Worm (Caenorhabditis elegans) whole organism, mixed stage, embryonic: ENCODE results near the gene nspb-10.

Source experiments
- blmp-1 ChIP-seq: fragments of 150-350 bp; optimal IDR thresholded peaks from 2 replicates; lab custom pipeline; 2014; ENCODE audit warnings: missing biosample characterization, missing genetic modification characterization
- flh-1 ChIP-seq: fragments of 200-800 bp; sonication (Bioruptor generic); optimal IDR thresholded peaks from 2 replicates; lab custom pipeline; 2018; ENCODE audit warnings: mild to moderate bottlenecking, missing genetic modification characterization, moderate library complexity, missing compliant biosample characterization
- ham-2 ChIP-seq: fragments of 200-800 bp; sonication (Bioruptor generic); optimal IDR thresholded peaks from 2 replicates; lab custom pipeline; 2018; ENCODE audit warnings: mild to moderate bottlenecking, missing genetic modification characterization, missing compliant biosample characterization
- lsy-2 ChIP-seq: fragments of 150-350 bp; optimal IDR thresholded peaks from 2 replicates; lab custom pipeline; 2014; ENCODE audit warnings: missing biosample characterization, missing genetic modification characterization
- nhr-12 ChIP-seq: fragments of 150-350 bp; optimal IDR thresholded peaks from 2 replicates; lab custom pipeline; 2014; ENCODE audit warnings: missing biosample characterization, missing genetic modification characterization
- nhr-237 ChIP-seq: fragments of 150-350 bp; optimal IDR thresholded peaks from 2 replicates; lab custom pipeline; 2014; ENCODE audit warnings: missing biosample characterization, missing genetic modification characterization
- nhr-28 ChIP-seq: fragments of 150-350 bp; optimal IDR thresholded peaks from 2 replicates; lab custom pipeline; 2014; ENCODE audit warnings: missing biosample characterization, missing genetic modification characterization
- nhr-76 ChIP-seq: sonication (generic microtip); optimal IDR thresholded peaks from 2 replicates; lab custom pipeline; 2017; ENCODE audit warnings: missing biosample characterization, missing genetic modification characterization
- pha-4 ChIP-seq: fragments of 150-350 bp; optimal IDR thresholded peaks from 2 replicates; lab custom pipeline; 2018; ENCODE audit warnings: missing biosample characterization, missing genetic modification reagents, missing genetic modification characterization
- snpc-4 ChIP-seq: fragments of 150-350 bp; optimal IDR thresholded peaks from 2 replicates; lab custom pipeline; 2014; ENCODE audit warnings: missing biosample characterization, missing genetic modification characterization
- unc-39 ChIP-seq: fragments of 150-350 bp; optimal IDR thresholded peaks from 2 replicates; lab custom pipeline; 2014; ENCODE audit warnings: missing biosample characterization, missing genetic modification characterization
- unc-62 ChIP-seq: fragments of 150-350 bp; optimal IDR thresholded peaks from 2 replicates; lab custom pipeline; 2014; ENCODE audit warnings: missing biosample characterization, missing genetic modification reagents, missing genetic modification characterization
- ztf-11 ChIP-seq: fragments of 150-350 bp; optimal IDR thresholded peaks from 2 replicates; lab custom pipeline; 2014; ENCODE audit warnings: missing biosample characterization, missing genetic modification characterization

DNA sequence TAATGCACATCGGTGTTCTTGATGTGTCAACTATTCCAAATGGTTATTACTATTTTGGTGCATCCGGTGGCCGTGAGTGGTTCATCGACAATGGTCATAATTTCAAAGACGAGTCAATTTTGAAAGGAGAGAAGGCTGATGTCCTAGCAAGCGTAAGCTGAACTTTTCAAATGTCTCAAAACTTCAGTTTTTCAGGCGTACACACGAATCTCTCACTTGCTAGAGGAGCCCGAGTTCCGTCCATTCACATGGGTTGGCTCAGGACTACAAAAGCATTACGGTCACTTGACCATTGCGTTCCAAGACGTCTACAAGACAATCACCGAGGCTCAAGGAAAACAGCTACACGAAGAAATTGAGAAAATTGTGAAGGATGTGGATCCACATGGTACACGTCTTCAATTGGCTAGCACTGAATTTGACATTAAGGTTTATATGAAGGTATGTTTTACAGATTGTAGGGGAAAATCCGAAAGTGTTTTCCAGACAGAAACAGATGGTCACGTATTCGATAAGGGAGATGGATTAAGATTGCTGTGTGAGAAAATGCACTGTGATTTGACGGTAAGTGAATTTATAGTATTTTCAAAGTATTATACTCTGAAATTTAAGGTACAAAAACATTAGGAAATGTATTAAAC, 21.4 kb upstream of the nspb-10 start:
- TF ChIP-seq nhr-76, result no peak
- TF ChIP-seq nhr-12 (tag; lab: Kevin White, UChicago), result no peak
- TF ChIP-seq unc-62 (GFP tag; lab: Kevin White, UChicago), result no peak
- TF ChIP-seq ztf-11 (tag; lab: Kevin White, UChicago), result no peak
- no peak for TF ChIP-seq snpc-4
- no peak for TF ChIP-seq flh-1 (GFP tag; lab: Kevin White, UChicago)
- no peak for TF ChIP-seq unc-39 (tag; lab: Kevin White, UChicago)
- TF ChIP-seq nhr-28, result no peak
- no peak for TF ChIP-seq lsy-2 (tag; lab: Kevin White, UChicago)
- TF ChIP-seq pha-4 (tag; lab: Kevin White, UChicago), result no peak
- no peak for TF ChIP-seq ham-2 (GFP tag; lab: Kevin White, UChicago)
- no peak for TF ChIP-seq nhr-237 (tag; lab: Kevin White, UChicago)
- TF ChIP-seq blmp-1 (tag; lab: Kevin White, UChicago), result no peak
